Worm (Caenorhabditis elegans) whole organism, L2 larva: ENCODE results near the gene W03H9.1.

Source experiments
- ceh-82 ChIP-seq: fragments of 150-350 bp; optimal IDR thresholded peaks from 2 replicates; lab custom pipeline; 2014; ENCODE audit warnings: missing biosample characterization, missing genetic modification characterization
- egl-27 ChIP-seq: sonication (generic microtip); optimal IDR thresholded peaks from 3 replicates; lab custom pipeline; 2017; ENCODE audit warnings: missing biosample characterization, missing genetic modification reagents, missing genetic modification characterization
- elt-1 ChIP-seq: fragments of 150-350 bp; optimal IDR thresholded peaks from 2 replicates; lab custom pipeline; 2014; ENCODE audit warnings: missing biosample characterization, missing genetic modification characterization
- lin-13 ChIP-seq: fragments of 150-350 bp; optimal IDR thresholded peaks from 2 replicates; lab custom pipeline; 2014; ENCODE audit warnings: missing biosample characterization, missing genetic modification reagents, missing genetic modification characterization
- mab-5 ChIP-seq: fragments of 150-350 bp; optimal IDR thresholded peaks from 2 replicates; lab custom pipeline; 2014; ENCODE audit warnings: missing biosample characterization, missing genetic modification characterization
- nhr-10 ChIP-seq: sonication (generic microtip); optimal IDR thresholded peaks from 2 replicates; lab custom pipeline; 2017; ENCODE audit warnings: missing biosample characterization, missing genetic modification characterization
- nhr-11 ChIP-seq: fragments of 150-350 bp; optimal IDR thresholded peaks from 2 replicates; lab custom pipeline; 2014; ENCODE audit warnings: missing biosample characterization, missing genetic modification characterization
- nhr-237 ChIP-seq: fragments of 150-350 bp; optimal IDR thresholded peaks from 2 replicates; lab custom pipeline; 2014; ENCODE audit warnings: missing biosample characterization, missing genetic modification characterization
- nhr-25 ChIP-seq: fragments of 150-350 bp; sonication (generic microtip); optimal IDR thresholded peaks from 3 replicates; lab custom pipeline; 2014; ENCODE audit warnings: missing biosample characterization, missing genetic modification characterization
- nhr-6 ChIP-seq: fragments of 150-350 bp; optimal IDR thresholded peaks from 2 replicates; lab custom pipeline; 2014; ENCODE audit warnings: missing biosample characterization, missing genetic modification characterization
- peb-1 ChIP-seq: fragments of 150-350 bp; optimal IDR thresholded peaks from 2 replicates; lab custom pipeline; 2014; ENCODE audit warnings: missing biosample characterization, missing genetic modification characterization

DNA sequence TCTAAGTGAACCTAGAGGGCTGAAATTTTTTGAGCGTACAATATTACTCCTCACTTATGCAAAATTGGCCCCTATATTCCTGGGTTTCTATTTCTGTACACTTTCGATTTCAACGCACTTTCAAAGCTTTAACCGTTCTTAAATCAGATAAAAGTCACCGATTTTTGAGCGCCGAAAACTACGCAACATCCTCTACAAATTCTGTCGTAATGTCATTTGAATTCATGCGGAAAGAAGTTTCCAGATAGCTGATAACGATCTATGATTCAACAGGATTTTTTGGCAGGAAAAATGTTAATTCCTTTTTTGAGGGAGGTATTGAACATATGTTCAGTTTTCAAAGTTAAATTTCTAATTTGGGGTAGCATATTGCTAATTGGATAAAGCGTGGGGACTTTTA is 37.1 kb downstream of the W03H9.1 start:
- no peak for TF ChIP-seq nhr-11
- TF ChIP-seq nhr-10 (tag; lab: Kevin White, UChicago) = no peak
- no peak for TF ChIP-seq nhr-25 (tag; lab: Kevin White, UChicago)
- TF ChIP-seq ceh-82 = no peak
- no peak for TF ChIP-seq egl-27 (tag; lab: Kevin White, UChicago)
- TF ChIP-seq lin-13 (GFP tag; lab: Kevin White, UChicago) = no peak
- TF ChIP-seq elt-1 = no peak
- TF ChIP-seq mab-5 (tag; lab: Kevin White, UChicago) = no peak
- no peak for TF ChIP-seq nhr-6 (tag; lab: Kevin White, UChicago)
- no peak for TF ChIP-seq peb-1
- TF ChIP-seq nhr-237 (tag; lab: Kevin White, UChicago) = no peak
